Worm (Caenorhabditis elegans) whole organism, L4 larva: ENCODE data around the gene clec-60.

ENCODE experiments used
- D1046.2 ChIP-seq: fragments of 200-800 bp; sonication (Bioruptor generic); IDR thresholded peaks from 2 replicates; pipeline ENCODE4 v1.3.6; 2022; ENCODE audit warnings: missing genetic modification characterization, missing compliant biosample characterization
- aha-1 ChIP-seq: fragments of 150-350 bp; peaks from one replicate; lab custom pipeline; 2014; ENCODE audit warnings: missing biosample characterization, missing genetic modification characterization
- ceh-28 ChIP-seq: fragments of 150-350 bp; optimal IDR thresholded peaks from 2 replicates; lab custom pipeline; 2014; ENCODE audit warnings: missing biosample characterization, missing genetic modification reagents, missing genetic modification characterization
- dpl-1 ChIP-seq: fragments of 150-350 bp; optimal IDR thresholded peaks from 2 replicates; lab custom pipeline; 2014; ENCODE audit warnings: missing biosample characterization, missing genetic modification reagents, missing genetic modification characterization
- nhr-10 ChIP-seq: fragments of 150-350 bp; optimal IDR thresholded peaks from 2 replicates; lab custom pipeline; 2014; ENCODE audit warnings: missing biosample characterization, missing genetic modification characterization
- saeg-2 ChIP-seq: fragments of 200-800 bp; sonication (Bioruptor generic); IDR thresholded peaks from 2 replicates; pipeline ENCODE4 v1.3.6; 2022; ENCODE audit warnings: missing genetic modification reagents, missing genetic modification characterization, missing compliant biosample characterization
- zag-1 ChIP-seq: fragments of 150-350 bp; optimal IDR thresholded peaks from 2 replicates; lab custom pipeline; 2014; ENCODE audit warnings: missing biosample characterization, missing genetic modification characterization

DNA sequence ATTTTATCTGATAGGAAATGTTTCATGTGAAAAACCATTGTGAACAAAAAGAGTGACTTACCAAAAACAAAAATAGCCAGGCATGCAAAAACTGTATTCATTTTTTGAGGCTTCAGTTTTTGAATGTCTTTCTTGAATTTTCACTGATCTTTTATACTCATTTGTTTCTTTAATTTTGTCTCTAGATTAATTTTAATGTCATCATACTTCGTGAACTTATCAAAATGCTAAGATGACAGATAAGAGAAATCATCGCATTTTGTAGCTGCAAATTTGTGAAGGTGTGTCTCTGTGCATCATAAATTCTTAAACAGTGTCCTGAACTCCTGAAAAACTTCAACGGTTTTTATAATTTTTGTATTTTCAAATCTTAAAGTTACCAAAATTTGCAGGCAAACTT is 5.6 kb downstream of the clec-60 start, which contains the start of gene clec-58:
- TF ChIP-seq nhr-10 (no peak), dpl-1 (no peak), ceh-28 (no peak), D1046.2 (GFP tag; lab: Robert Waterston, UW) (no peak), aha-1 (tag; lab: Kevin White, UChicago) (no peak), zag-1 (tag; lab: Kevin White, UChicago) (no peak), saeg-2 (GFP tag; lab: Robert Waterston, UW) (no peak)
